Fruit fly (Drosophila melanogaster) whole organism, embryonic: ENCODE results near the gene mthl2.

ENCODE experiments used
- Awh ChIP-seq: fragments of 200-800 bp; sonication (Bioruptor generic); IDR thresholded peaks from 2 replicates; pipeline ENCODE4, ENCODE4 v1.3.6; 2022; ENCODE audit warnings: missing biosample characterization, missing genetic modification characterization
- B-H2 ChIP-seq: fragments of 200-800 bp; sonication (Bioruptor generic); optimal IDR thresholded peaks from 2 replicates; lab custom pipeline; 2018; ENCODE audit warnings: missing biosample characterization, mild to moderate bottlenecking, missing genetic modification characterization
- BtbVII ChIP-seq: fragments of 200-800 bp; sonication (Bioruptor generic); optimal IDR thresholded peaks from 3 replicates; lab custom pipeline; 2017; ENCODE audit warnings: missing biosample characterization, mild to moderate bottlenecking, missing genetic modification characterization
- CG10147 ChIP-seq: fragments of 200-800 bp; sonication (Bioruptor generic); optimal IDR thresholded peaks from 2 replicates; lab custom pipeline; 2019; ENCODE audit warnings: missing biosample characterization, mild to moderate bottlenecking, missing genetic modification characterization, moderate library complexity
- CG10321 ChIP-seq: fragments of 200-800 bp; sonication (Bioruptor generic); IDR thresholded peaks from 2 replicates; pipeline ENCODE4 v1.3.6; 2022; ENCODE audit warnings: missing biosample characterization, missing genetic modification characterization
- CG12769 ChIP-seq: fragments of 200-800 bp; sonication (Bioruptor generic); optimal IDR thresholded peaks from 2 replicates; lab custom pipeline; 2019; ENCODE audit warnings: missing biosample characterization, mild to moderate bottlenecking, missing genetic modification characterization, moderate library complexity
- CG12942 ChIP-seq: fragments of 200-800 bp; sonication (Bioruptor generic); optimal IDR thresholded peaks from 3 replicates; lab custom pipeline; 2016; ENCODE audit warnings: missing biosample characterization, missing genetic modification characterization
- CG13424 ChIP-seq: fragments of 200-800 bp; sonication (Bioruptor generic); optimal IDR thresholded peaks from 2 replicates; lab custom pipeline; 2019; ENCODE audit warnings: missing biosample characterization, mild to moderate bottlenecking, missing genetic modification characterization, moderate library complexity
- CG13894 ChIP-seq: fragments of 200-800 bp; sonication (Bioruptor generic); optimal IDR thresholded peaks from 3 replicates; lab custom pipeline; 2018; ENCODE audit warnings: missing biosample characterization, mild to moderate bottlenecking, missing genetic modification characterization, moderate library complexity
- CG16815 ChIP-seq: fragments of 200-800 bp; sonication (Bioruptor generic); optimal IDR thresholded peaks from 3 replicates; lab custom pipeline; 2017; ENCODE audit warnings: missing biosample characterization, mild to moderate bottlenecking, missing genetic modification characterization
- CG17829 ChIP-seq: fragments of 200-800 bp; optimal IDR thresholded peaks from 2 replicates; lab custom pipeline; 2019; ENCODE audit warnings: missing biosample characterization, mild to moderate bottlenecking, missing genetic modification characterization, moderate library complexity
- CG32532 ChIP-seq: fragments of 200-800 bp; sonication (Bioruptor generic); IDR thresholded peaks from 2 replicates; pipeline ENCODE4 v1.3.6; 2022; ENCODE audit warnings: missing biosample characterization, missing genetic modification characterization
- CG33213 ChIP-seq: fragments of 200-800 bp; sonication (Bioruptor generic); optimal IDR thresholded peaks from 3 replicates; lab custom pipeline; 2016; ENCODE audit warnings: missing biosample characterization, missing genetic modification characterization
- CG3407 ChIP-seq: fragments of 200-800 bp; sonication (Bioruptor generic); optimal IDR thresholded peaks from 2 replicates; lab custom pipeline; 2018; ENCODE audit warnings: missing biosample characterization, mild to moderate bottlenecking, missing genetic modification characterization
- CG6175 ChIP-seq: fragments of 200-800 bp; sonication (Bioruptor generic); IDR thresholded peaks from 3 replicates; pipeline ENCODE4 v1.3.6; 2022; ENCODE audit warnings: missing biosample characterization, missing genetic modification characterization
- CG6813 ChIP-seq: fragments of 200-800 bp; sonication (Bioruptor generic); optimal IDR thresholded peaks from 2 replicates; lab custom pipeline; 2017; ENCODE audit warnings: missing biosample characterization, missing genetic modification characterization, mild to moderate bottlenecking, moderate library complexity, missing genetic modification reagents
- CG7928 ChIP-seq: fragments of 200-800 bp; sonication (Bioruptor generic); optimal IDR thresholded peaks from 2 replicates; lab custom pipeline; 2017; ENCODE audit warnings: missing biosample characterization, mild to moderate bottlenecking, missing genetic modification characterization
- CG8089 ChIP-seq: fragments of 200-800 bp; sonication (Bioruptor generic); optimal IDR thresholded peaks from 3 replicates; lab custom pipeline; 2016; ENCODE audit warnings: missing biosample characterization, missing genetic modification characterization
- CG8290 ChIP-seq, 3 experiments: fragments of 200-800 bp; sonication (Bioruptor generic); optimal IDR thresholded peaks; 2 replicates each; lab custom pipeline; 2016 to 2019; ENCODE audit warnings: missing biosample characterization in 3 of 3, missing genetic modification characterization in 3 of 3, mild to moderate bottlenecking in 2 of 3, moderate library complexity in 1 of 3
- CG9609 ChIP-seq: fragments of 200-800 bp; sonication (Bioruptor generic); optimal IDR thresholded peaks from 3 replicates; lab custom pipeline; 2016; ENCODE audit warnings: missing biosample characterization, missing genetic modification characterization
- Doc3 ChIP-seq: fragments of 200-800 bp; sonication (Bioruptor generic); IDR thresholded peaks from 3 replicates; pipeline ENCODE4 v1.3.6; 2022; ENCODE audit warnings: missing biosample characterization, missing genetic modification characterization; ENCODE audit not compliant: partially characterized antibody
- E2f2 ChIP-seq: fragments of 200-800 bp; sonication (Bioruptor generic); IDR thresholded peaks from 2 replicates; pipeline ENCODE4 v1.3.6; 2022; ENCODE audit warnings: missing biosample characterization, missing genetic modification characterization
- Eip74EF ChIP-seq, 2 experiments: fragments of 200-800 bp in 1 of 2; fragments of >200 bp in 1 of 2; sonication (Bioruptor generic) in 1 of 2; optimal IDR thresholded peaks; 2 replicates each; lab custom pipeline; 2017 to 2019; ENCODE audit warnings: missing biosample characterization in 2 of 2, missing genetic modification characterization in 2 of 2, mild to moderate bottlenecking in 1 of 2, moderate library complexity in 1 of 2
- Ets65A ChIP-seq: fragments of 200-800 bp; sonication (Bioruptor generic); peaks from one replicate; lab custom pipeline; 2016; ENCODE audit warnings: missing biosample characterization, missing genetic modification characterization
- HLH3B ChIP-seq: fragments of 200-800 bp; sonication (Bioruptor generic); IDR thresholded peaks from 2 replicates; pipeline ENCODE4 v1.3.6; 2022; ENCODE audit warnings: missing biosample characterization, missing genetic modification characterization
- Hmx ChIP-seq: fragments of 200-800 bp; sonication (Bioruptor generic); optimal IDR thresholded peaks from 2 replicates; lab custom pipeline; 2016; ENCODE audit warnings: missing biosample characterization, missing genetic modification characterization
- Med ChIP-seq: fragments of 200-800 bp; sonication (Bioruptor generic); peaks from one replicate; lab custom pipeline; 2016; ENCODE audit warnings: missing biosample characterization, missing genetic modification characterization, mild to moderate bottlenecking, inconsistent platforms, moderate library complexity
- Myb ChIP-seq: fragments of 200-800 bp; sonication (Bioruptor generic); optimal IDR thresholded peaks from 2 replicates; lab custom pipeline; 2016; ENCODE audit warnings: missing biosample characterization, missing genetic modification characterization
- Nf-YA ChIP-seq: fragments of 200-800 bp; sonication (Bioruptor generic); IDR thresholded peaks from 2 replicates; pipeline ENCODE4 v1.3.6; 2022; ENCODE audit warnings: missing biosample characterization, missing genetic modification characterization
- Ptx1 ChIP-seq: fragments of 200-800 bp; sonication (Bioruptor generic); IDR thresholded peaks from 2 replicates; pipeline ENCODE4 v1.3.6; 2022; ENCODE audit warnings: missing biosample characterization, missing genetic modification characterization
- ab ChIP-seq: fragments of 200-800 bp; sonication (Bioruptor generic); optimal IDR thresholded peaks from 2 replicates; lab custom pipeline; 2016; ENCODE audit warnings: missing biosample characterization, missing genetic modification characterization
- chinmo ChIP-seq: fragments of 200-800 bp; sonication (Bioruptor generic); IDR thresholded peaks from 4 replicates; pipeline ENCODE4 v1.3.6; 2022; ENCODE audit warnings: missing biosample characterization, missing genetic modification characterization; ENCODE audit not compliant: partially characterized antibody
- chn ChIP-seq: fragments of 200-800 bp; sonication (Bioruptor generic); optimal IDR thresholded peaks from 2 replicates; lab custom pipeline; 2016; ENCODE audit warnings: missing biosample characterization, missing genetic modification characterization
- crp ChIP-seq, 2 experiments: fragments of 200-800 bp; sonication (Bioruptor generic); optimal IDR thresholded peaks; 2 replicates in 1 of 2; 3 replicates in 1 of 2; lab custom pipeline; 2017; ENCODE audit warnings: missing biosample characterization in 2 of 2, missing genetic modification characterization in 2 of 2, mild to moderate bottlenecking in 1 of 2, moderate library complexity in 1 of 2
- dpn ChIP-seq, 2 experiments: fragments of 200-800 bp; sonication (Bioruptor generic); optimal IDR thresholded peaks; 3 replicates each; lab custom pipeline; 2016; ENCODE audit warnings: missing biosample characterization in 2 of 2, missing genetic modification characterization in 2 of 2
- gce ChIP-seq: fragments of 200-800 bp; sonication (Bioruptor generic); IDR thresholded peaks from 3 replicates; pipeline ENCODE4 v1.3.6; 2022; ENCODE audit warnings: missing biosample characterization, missing genetic modification characterization
- gem ChIP-seq: fragments of 200-800 bp; sonication (Bioruptor generic); optimal IDR thresholded peaks from 2 replicates; lab custom pipeline; 2019; ENCODE audit warnings: missing biosample characterization, mild to moderate bottlenecking, missing genetic modification characterization, moderate library complexity
- grau ChIP-seq: fragments of 200-800 bp; optimal IDR thresholded peaks from 3 replicates; lab custom pipeline; 2019; ENCODE audit warnings: missing biosample characterization, mild to moderate bottlenecking, missing genetic modification characterization, moderate library complexity
- ham ChIP-seq: fragments of 200-800 bp; sonication (Bioruptor generic); IDR thresholded peaks from 2 replicates; pipeline ENCODE4 v1.3.6; 2022; ENCODE audit warnings: missing biosample characterization, missing genetic modification characterization
- hth ChIP-seq: fragments of >200 bp; optimal IDR thresholded peaks from 2 replicates; lab custom pipeline; 2017; ENCODE audit warnings: inconsistent platforms
- lmd ChIP-seq: fragments of 200-800 bp; sonication (Bioruptor generic); IDR thresholded peaks from 2 replicates; pipeline ENCODE4 v1.3.6; 2022; ENCODE audit warnings: missing biosample characterization, missing genetic modification characterization
- mirr ChIP-seq: fragments of 200-800 bp; sonication (Bioruptor generic); optimal IDR thresholded peaks from 3 replicates; lab custom pipeline; 2018; ENCODE audit warnings: missing biosample characterization, mild to moderate bottlenecking, missing genetic modification characterization
- mld ChIP-seq: fragments of 200-800 bp; sonication (Bioruptor generic); IDR thresholded peaks from 3 replicates; pipeline ENCODE4 v1.3.6; 2022; ENCODE audit warnings: missing biosample characterization, missing genetic modification characterization; ENCODE audit not compliant: partially characterized antibody
- pita ChIP-seq: fragments of 200-800 bp; sonication (Bioruptor generic); optimal IDR thresholded peaks from 2 replicates; lab custom pipeline; 2017; ENCODE audit warnings: missing biosample characterization, mild to moderate bottlenecking, missing genetic modification characterization
- sc ChIP-seq, 3 experiments: fragments of >200 bp in 2 of 3; fragments of 200-800 bp in 1 of 3; sonication (Bioruptor generic) in 1 of 3; optimal IDR thresholded peaks; 2 replicates in 2 of 3; 3 replicates in 1 of 3; lab custom pipeline; 2017; ENCODE audit warnings: mild to moderate bottlenecking in 1 of 3, missing biosample characterization in 1 of 3, missing genetic modification characterization in 1 of 3, missing genetic modification reagents in 1 of 3
- sens ChIP-seq: fragments of 200-800 bp; sonication (Bioruptor generic); peaks from one replicate; lab custom pipeline; 2016; ENCODE audit warnings: missing biosample characterization, missing genetic modification characterization
- slbo ChIP-seq: fragments of 200-800 bp; sonication (Bioruptor generic); IDR thresholded peaks from 2 replicates; pipeline ENCODE4 v1.3.6; 2022; ENCODE audit warnings: missing biosample characterization, missing genetic modification characterization
- sr ChIP-seq: fragments of 200-800 bp; sonication (Bioruptor generic); IDR thresholded peaks from 3 replicates; pipeline ENCODE4 v1.3.6; 2022; ENCODE audit warnings: missing biosample characterization, missing genetic modification characterization
- stc ChIP-seq: fragments of 200-800 bp; sonication (Bioruptor generic); IDR thresholded peaks from 2 replicates; pipeline ENCODE4 v1.3.6; 2022; ENCODE audit warnings: missing biosample characterization, missing genetic modification characterization
- toy ChIP-seq: fragments of 200-800 bp; sonication (Bioruptor generic); IDR thresholded peaks from 2 replicates; pipeline ENCODE4 v1.3.6; 2022; ENCODE audit warnings: missing biosample characterization, missing genetic modification characterization

Gene mthl2

DNA sequence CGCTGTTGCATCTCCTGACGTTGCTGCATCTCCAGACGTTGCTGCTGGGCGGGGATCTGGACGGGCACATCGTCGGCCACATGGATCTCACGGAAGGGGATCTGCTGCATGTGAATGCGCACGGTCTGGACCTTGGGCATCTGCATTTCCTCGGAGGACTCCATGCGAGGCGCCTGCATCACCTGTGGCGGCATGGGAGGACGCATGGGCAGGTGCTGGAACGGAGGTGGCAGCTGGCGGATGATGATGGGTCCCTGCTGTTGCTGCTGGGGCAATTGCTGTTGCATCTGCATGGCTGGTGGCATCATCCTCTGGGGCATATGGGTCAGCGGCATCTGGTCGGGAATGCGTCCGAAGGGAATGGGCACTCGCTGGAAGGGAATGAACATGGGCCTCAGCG, 36.2 kb upstream of the mthl2 start:
- TF ChIP-seq pita (GFP tag; lab: Kevin White, UChicago) (no peak), Med (GFP tag; lab: Kevin White, UChicago) (peak; percentile 36), BtbVII (GFP tag; lab: Kevin White, UChicago) (no peak), gem (no peak), toy (GFP tag; lab: Robert Waterston, UW) (no peak), Ets65A (GFP tag; lab: Kevin White, UChicago) (peak; percentile 91), Awh (no peak), Ptx1 (GFP tag; lab: Robert Waterston, UW) (no peak), CG7928 (no peak), CG32532 (GFP tag; lab: Robert Waterston, UW) (0 out of 2 replicates have a peak, but pooled peaks have one; percentile 17), grau (no peak), Nf-YA (peak; percentile 37; the same call in 1 of the 2 replicates), mld (GFP tag; lab: Robert Waterston, UW) (no peak), hth (no peak), CG6813 (no peak), chinmo (0 out of 4 replicates have a peak, but pooled peaks have one; percentile 37)

DNA sequence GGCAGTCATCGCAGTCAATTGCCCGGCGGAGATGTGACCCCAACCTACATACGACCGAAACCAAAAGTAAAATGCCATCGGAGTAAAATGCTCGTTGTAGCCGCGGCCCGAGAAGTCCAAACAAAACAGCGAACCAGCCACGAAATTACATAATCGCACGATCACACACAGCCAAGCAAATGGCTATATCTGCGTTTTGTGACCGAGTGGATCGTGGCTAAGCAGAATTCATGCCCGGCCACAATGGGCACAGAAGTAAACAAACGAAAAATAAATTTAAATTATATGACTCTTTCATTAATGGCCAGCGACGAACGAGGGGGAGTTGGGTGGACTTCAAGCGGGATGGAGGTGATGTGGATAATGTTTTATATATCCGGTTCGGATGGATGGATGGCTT, 34.9 kb upstream of the mthl2 start:
- TF ChIP-seq Doc3 (GFP tag; lab: Robert Waterston, UW): no peak
- TF ChIP-seq gce (GFP tag; lab: Robert Waterston, UW): no peak
- no peak for TF ChIP-seq lmd (GFP tag; lab: Robert Waterston, UW)
- TF ChIP-seq ab (GFP tag; lab: Kevin White, UChicago): no peak
- TF ChIP-seq sc (optimal IDR thresholded peaks at IDR 0.05; lab: Kevin White, UChicago): no peak
- no peak for TF ChIP-seq sc (GFP tag; optimal IDR thresholded peaks at IDR 0.05; lab: Kevin White, UChicago)
- TF ChIP-seq CG13894 (tag; lab: Kevin White, UChicago): peak; percentile 38
- TF ChIP-seq Hmx (GFP tag; lab: Kevin White, UChicago): no peak
- TF ChIP-seq mirr: peak; percentile 29
- TF ChIP-seq dpn (GFP tag; optimal IDR thresholded peaks at IDR 0.05; lab: Kevin White, UChicago): no peak
- TF ChIP-seq CG9609 (GFP tag; lab: Kevin White, UChicago): no peak
- no peak for TF ChIP-seq CG16815
- no peak for TF ChIP-seq CG17829 (tag; lab: Kevin White, UChicago)
- TF ChIP-seq sr (GFP tag; lab: Robert Waterston, UW): no peak
- no peak for TF ChIP-seq HLH3B (GFP tag; lab: Robert Waterston, UW)
- no peak for TF ChIP-seq CG3407 (GFP tag; lab: Kevin White, UChicago)
- peak; percentile 47 for TF ChIP-seq sens (GFP tag; lab: Kevin White, UChicago)
- TF ChIP-seq B-H2: peak; percentile 31
- no peak for TF ChIP-seq CG12942 (GFP tag; lab: Kevin White, UChicago)
- no peak for TF ChIP-seq CG33213 (GFP tag; lab: Kevin White, UChicago)
- TF ChIP-seq crp (GFP tag; optimal IDR thresholded peaks at IDR 0.05; lab: Kevin White, UChicago): no peak
- TF ChIP-seq Med (GFP tag; lab: Kevin White, UChicago): peak; percentile 55
- no peak for TF ChIP-seq CG8290 (GFP tag; optimal IDR thresholded peaks at IDR 0.05; lab: Kevin White, UChicago)
- TF ChIP-seq CG8290 (tag; optimal IDR thresholded peaks at IDR 0.05; lab: Kevin White, UChicago): peak in 1 of 2 experiments; percentile 24
- TF ChIP-seq CG12769: peak; percentile 88
- TF ChIP-seq CG6175 (GFP tag; lab: Robert Waterston, UW): 0 out of 3 replicates have a peak, but pooled peaks have one; percentile 10
- TF ChIP-seq Eip74EF (GFP tag; optimal IDR thresholded peaks at IDR 0.05; lab: Kevin White, UChicago): peak in 1 of 2 experiments; percentile 18
- no peak for TF ChIP-seq CG8089 (GFP tag; lab: Kevin White, UChicago)
- no peak for TF ChIP-seq CG10321 (GFP tag; lab: Robert Waterston, UW)
- TF ChIP-seq gem: no peak
- TF ChIP-seq Myb (GFP tag; lab: Kevin White, UChicago): no peak
- TF ChIP-seq E2f2 (GFP tag; lab: Robert Waterston, UW): no peak
- 0 out of 2 replicates have a peak, but pooled peaks have one; percentile 8 for TF ChIP-seq slbo
- TF ChIP-seq chn (GFP tag; lab: Kevin White, UChicago): no peak
- TF ChIP-seq CG13424 (tag; lab: Kevin White, UChicago): no peak
- no peak for TF ChIP-seq stc (GFP tag; lab: Robert Waterston, UW)
- TF ChIP-seq ham (GFP tag; lab: Robert Waterston, UW): no peak
- TF ChIP-seq CG10147: no peak
- 0 out of 4 replicates have a peak, but pooled peaks have one; percentile 59 for TF ChIP-seq chinmo
